Fruit fly (Drosophila melanogaster): ENCODE measurements around the gene Afti.

Gene Afti

dm6 chr3R:14326250-14327112, at the start of gene Afti, which contains the start of gene ATPsynE:
Afti (minus strand) TSS chr3R:14326689.
ATPsynE (plus strand) TSS chr3R:14326947.
- no peak for TF ChIP-seq sage (GFP tag; optimal IDR thresholded peaks at IDR 0.05)
- TF ChIP-seq Jra (GFP tag; optimal IDR thresholded peaks at IDR 0.05), result no peak
- TF ChIP-seq CG9705 (GFP tag; optimal IDR thresholded peaks at IDR 0.05), result peak; percentile 72
- TF ChIP-seq brk (GFP tag; optimal IDR thresholded peaks at IDR 0.05), result no peak
- peak; percentile 12 for TF ChIP-seq OdsH (GFP tag; optimal IDR thresholded peaks at IDR 0.05)
- TF ChIP-seq N (GFP tag; optimal IDR thresholded peaks at IDR 0.05), result peak; percentile 68
- peak; percentile 52 for TF ChIP-seq ey (GFP tag; optimal IDR thresholded peaks at IDR 0.05)
- peak; percentile 80 for TF ChIP-seq HLH106 (tag; optimal IDR thresholded peaks at IDR 0.05)
- peak in 1 of 2 experiments; percentile 82 for TF ChIP-seq foxo (GFP tag; optimal IDR thresholded peaks at IDR 0.05)
- TF ChIP-seq jim (GFP tag; optimal IDR thresholded peaks at IDR 0.05), result peak; percentile 13
- no peak for TF ChIP-seq Vsx2 (GFP tag; optimal IDR thresholded peaks at IDR 0.05; ENCODE audit: partially characterized antibody)
- peak; percentile 65 for TF ChIP-seq h (GFP tag; optimal IDR thresholded peaks at IDR 0.05)
- peak; percentile 63 for TF ChIP-seq Hr83 (GFP tag; optimal IDR thresholded peaks at IDR 0.05; ENCODE audit: poor library complexity, severe bottlenecking)
- no peak for TF ChIP-seq br (GFP tag; optimal IDR thresholded peaks at IDR 0.05)
- no peak for TF ChIP-seq dl (GFP tag; optimal IDR thresholded peaks at IDR 0.05; ENCODE audit: insufficient read depth in 1 of 2, partially characterized antibody in 2 of 2)
- TF ChIP-seq rgr (GFP tag; optimal IDR thresholded peaks at IDR 0.05), result peak; percentile 71
- TF ChIP-seq CG32264 (GFP tag; optimal IDR thresholded peaks at IDR 0.05), result peak; percentile 5
- TF ChIP-seq sv (GFP tag; optimal IDR thresholded peaks at IDR 0.05), result peak; percentile 59
- TF ChIP-seq Myc (optimal IDR thresholded peaks at IDR 0.05), result no peak
- TF ChIP-seq psq (GFP tag; optimal IDR thresholded peaks at IDR 0.05), result peak; percentile 51
- TF ChIP-seq GATAd (GFP tag; optimal IDR thresholded peaks at IDR 0.05), result peak; percentile 22
- TF ChIP-seq woc (GFP tag; optimal IDR thresholded peaks at IDR 0.05), result no peak
- TF ChIP-seq Mio (GFP tag; optimal IDR thresholded peaks at IDR 0.05), result no peak
- TF ChIP-seq Rel (GFP tag; optimal IDR thresholded peaks at IDR 0.05), result no peak
- TF ChIP-seq Rel (tag; optimal IDR thresholded peaks at IDR 0.05), result peak; percentile 53
- TF ChIP-seq dsf (GFP tag; optimal IDR thresholded peaks at IDR 0.05; ENCODE audit: borderline replicate concordance), result peak; percentile 48
- no peak for TF ChIP-seq dmrt93B (GFP tag; optimal IDR thresholded peaks at IDR 0.05)
- TF ChIP-seq Hr78 (GFP tag; optimal IDR thresholded peaks at IDR 0.05), result no peak
- no peak for TF ChIP-seq Hnf4 (GFP tag; optimal IDR thresholded peaks at IDR 0.05)
- TF ChIP-seq tai (GFP tag; optimal IDR thresholded peaks at IDR 0.05), result no peak
- no peak for TF ChIP-seq CrebA (GFP tag; optimal IDR thresholded peaks at IDR 0.05; ENCODE audit: borderline replicate concordance)
- no peak for TF ChIP-seq fru (GFP tag; optimal IDR thresholded peaks at IDR 0.05)
- TF ChIP-seq Dfd (GFP tag; optimal IDR thresholded peaks at IDR 0.05), result no peak
- TF ChIP-seq pan (optimal IDR thresholded peaks at IDR 0.05), result no peak
- TF ChIP-seq Dif (GFP tag; optimal IDR thresholded peaks at IDR 0.05; ENCODE audit: partially characterized antibody), result no peak
- TF ChIP-seq Sp1 (GFP tag; optimal IDR thresholded peaks at IDR 0.05), result peak; percentile 41
- no peak for TF ChIP-seq lola (GFP tag; optimal IDR thresholded peaks at IDR 0.05)
- TF ChIP-seq usp (GFP tag; optimal IDR thresholded peaks at IDR 0.05), result no peak
- TF ChIP-seq Abd-B (GFP tag; optimal IDR thresholded peaks at IDR 0.05), result no peak

- TF ChIP-seq br (GFP tag; optimal IDR thresholded peaks at IDR 0.05) (no peak), HLH106 (tag; optimal IDR thresholded peaks at IDR 0.05) (peak; percentile 54)
Measured at dm6 chr3R:14373828-14374217, 47.3 kb upstream of the Afti start.
